Fruit fly (Drosophila melanogaster): ENCODE results near the gene CG13369.

The CG13369 gene

dm6 chrX:623357-623756 lies at the start of gene CG13369:
Gene CG13369, plus strand, starts transcription at chrX:623468.
- TF ChIP-seq CG10348 (GFP tag; IDR thresholded peaks at IDR 0.05) (no peak), Pif1B (GFP tag; optimal IDR thresholded peaks at IDR 0.05) (no peak), CG14655 (GFP tag; optimal IDR thresholded peaks at IDR 0.05) (no peak), CG15710 (tag; optimal IDR thresholded peaks at IDR 0.05) (no peak), gl (tag; optimal IDR thresholded peaks at IDR 0.05) (no peak), D1 (tag; optimal IDR thresholded peaks at IDR 0.05) (no peak), fd96Ca (GFP tag; IDR thresholded peaks at IDR 0.05) (no peak), CG8159 (tag; optimal IDR thresholded peaks at IDR 0.05) (no peak), rn (GFP tag; IDR thresholded peaks at IDR 0.05) (no peak), CG34367 (tag; optimal IDR thresholded peaks at IDR 0.05) (no peak), CG17806 (tag; optimal IDR thresholded peaks at IDR 0.05) (no peak), CG4496 (GFP tag; IDR thresholded peaks at IDR 0.05) (no peak), Ets98B (GFP tag; IDR thresholded peaks at IDR 0.05) (no peak), CG12605 (GFP tag; IDR thresholded peaks at IDR 0.05) (no peak), CG13204 (GFP tag; optimal IDR thresholded peaks at IDR 0.05) (no peak), CG32121 (GFP tag; IDR thresholded peaks at IDR 0.05) (no peak), CG9948 (tag; optimal IDR thresholded peaks at IDR 0.05) (no peak), Pif1A (GFP tag; optimal IDR thresholded peaks at IDR 0.05) (no peak)

- no peak for TF ChIP-seq CG32121 (GFP tag; IDR thresholded peaks at IDR 0.05)
- no peak for TF ChIP-seq D1 (tag; optimal IDR thresholded peaks at IDR 0.05)
- TF ChIP-seq CG14655 (GFP tag; optimal IDR thresholded peaks at IDR 0.05) = no peak
- TF ChIP-seq Ets98B (GFP tag; IDR thresholded peaks at IDR 0.05) = no peak
- no peak for TF ChIP-seq CG15710 (tag; optimal IDR thresholded peaks at IDR 0.05)
- TF ChIP-seq CG8301 (tag; optimal IDR thresholded peaks at IDR 0.05) = no peak
- TF ChIP-seq CG10348 (GFP tag; IDR thresholded peaks at IDR 0.05) = no peak
- TF ChIP-seq Pif1A (GFP tag; optimal IDR thresholded peaks at IDR 0.05) = no peak
- TF ChIP-seq CG4496 (GFP tag; IDR thresholded peaks at IDR 0.05) = no peak
- no peak for TF ChIP-seq gl (tag; optimal IDR thresholded peaks at IDR 0.05)
- no peak for TF ChIP-seq CG9948 (tag; optimal IDR thresholded peaks at IDR 0.05)
- no peak for TF ChIP-seq Pif1B (GFP tag; optimal IDR thresholded peaks at IDR 0.05)
- TF ChIP-seq Snoo (tag; optimal IDR thresholded peaks at IDR 0.05) = no peak
- no peak for TF ChIP-seq fd96Ca (GFP tag; IDR thresholded peaks at IDR 0.05)
- no peak for TF ChIP-seq CG8159 (tag; optimal IDR thresholded peaks at IDR 0.05)
- no peak for TF ChIP-seq CG13204 (GFP tag; optimal IDR thresholded peaks at IDR 0.05)
- no peak for TF ChIP-seq CG17806 (tag; optimal IDR thresholded peaks at IDR 0.05)
- no peak for TF ChIP-seq CG12605 (GFP tag; IDR thresholded peaks at IDR 0.05)
- TF ChIP-seq CG34367 (tag; optimal IDR thresholded peaks at IDR 0.05) = no peak
- TF ChIP-seq EcR (GFP tag; optimal IDR thresholded peaks at IDR 0.05) = no peak
These were observed 42.6 kb upstream of the CG13369 start for dm6 chrX:580635-581034.

dm6 chrX:581825-582224 lies 41.4 kb upstream of the CG13369 start, which contains the start of gene vnd:
Gene vnd, plus strand, starts transcription at chrX:582121.
- TF ChIP-seq CG32121 (GFP tag; IDR thresholded peaks at IDR 0.05) = no peak
- TF ChIP-seq Pif1B (GFP tag; optimal IDR thresholded peaks at IDR 0.05) = peak; percentile 6
- TF ChIP-seq CG34367 (tag; optimal IDR thresholded peaks at IDR 0.05) = peak; percentile 4
- TF ChIP-seq CG14655 (GFP tag; optimal IDR thresholded peaks at IDR 0.05) = peak; percentile 24
- TF ChIP-seq Pif1A (GFP tag; optimal IDR thresholded peaks at IDR 0.05) = peak; percentile 6

dm6 chrX:588941-589340 lies 34.3 kb upstream of the CG13369 start:
- no peak for TF ChIP-seq CG15710 (tag; optimal IDR thresholded peaks at IDR 0.05)
- TF ChIP-seq D1 (tag; optimal IDR thresholded peaks at IDR 0.05) = no peak
- no peak for TF ChIP-seq EcR (GFP tag; optimal IDR thresholded peaks at IDR 0.05)
- TF ChIP-seq CG17806 (tag; optimal IDR thresholded peaks at IDR 0.05) = no peak
- no peak for TF ChIP-seq CG4496 (GFP tag; IDR thresholded peaks at IDR 0.05)
- TF ChIP-seq Snoo (tag; optimal IDR thresholded peaks at IDR 0.05) = no peak
- no peak for TF ChIP-seq CG32121 (GFP tag; IDR thresholded peaks at IDR 0.05)
- TF ChIP-seq fd96Ca (GFP tag; IDR thresholded peaks at IDR 0.05) = no peak
- no peak for TF ChIP-seq CG8301 (tag; optimal IDR thresholded peaks at IDR 0.05)
- TF ChIP-seq Pif1B (GFP tag; optimal IDR thresholded peaks at IDR 0.05) = no peak
- no peak for TF ChIP-seq Pif1A (GFP tag; optimal IDR thresholded peaks at IDR 0.05)
- no peak for TF ChIP-seq CG14655 (GFP tag; optimal IDR thresholded peaks at IDR 0.05)
- no peak for TF ChIP-seq CG34367 (tag; optimal IDR thresholded peaks at IDR 0.05)
- no peak for TF ChIP-seq CG8159 (tag; optimal IDR thresholded peaks at IDR 0.05)

dm6 chrX:590479-590878 lies 32.8 kb upstream of the CG13369 start:
- TF ChIP-seq CG9948 (tag; optimal IDR thresholded peaks at IDR 0.05) (no peak), Pif1A (GFP tag; optimal IDR thresholded peaks at IDR 0.05) (no peak), Snoo (tag; optimal IDR thresholded peaks at IDR 0.05) (no peak), Ets98B (GFP tag; IDR thresholded peaks at IDR 0.05) (no peak), CG4496 (GFP tag; IDR thresholded peaks at IDR 0.05) (no peak), gl (tag; optimal IDR thresholded peaks at IDR 0.05) (no peak), CG15710 (tag; optimal IDR thresholded peaks at IDR 0.05) (no peak), fd96Ca (GFP tag; IDR thresholded peaks at IDR 0.05) (no peak), rn (GFP tag; IDR thresholded peaks at IDR 0.05) (no peak), EcR (GFP tag; optimal IDR thresholded peaks at IDR 0.05) (no peak), CG8159 (tag; optimal IDR thresholded peaks at IDR 0.05) (no peak), CG32121 (GFP tag; IDR thresholded peaks at IDR 0.05) (no peak), CG14655 (GFP tag; optimal IDR thresholded peaks at IDR 0.05) (no peak)

- TF ChIP-seq CG10348 (GFP tag; IDR thresholded peaks at IDR 0.05) (no peak), CG12605 (GFP tag; IDR thresholded peaks at IDR 0.05) (no peak), Pif1A (GFP tag; optimal IDR thresholded peaks at IDR 0.05) (no peak), Snoo (tag; optimal IDR thresholded peaks at IDR 0.05) (no peak), Pif1B (GFP tag; optimal IDR thresholded peaks at IDR 0.05) (no peak), CG4496 (GFP tag; IDR thresholded peaks at IDR 0.05) (no peak), gl (tag; optimal IDR thresholded peaks at IDR 0.05) (no peak), CG8301 (tag; optimal IDR thresholded peaks at IDR 0.05) (no peak), CG9948 (tag; optimal IDR thresholded peaks at IDR 0.05) (no peak), Ets98B (GFP tag; IDR thresholded peaks at IDR 0.05) (no peak), CG34367 (tag; optimal IDR thresholded peaks at IDR 0.05) (no peak), CG32121 (GFP tag; IDR thresholded peaks at IDR 0.05) (no peak), CG15710 (tag; optimal IDR thresholded peaks at IDR 0.05) (no peak), CG13204 (GFP tag; optimal IDR thresholded peaks at IDR 0.05) (no peak), rn (GFP tag; IDR thresholded peaks at IDR 0.05) (no peak), CG14655 (GFP tag; optimal IDR thresholded peaks at IDR 0.05) (no peak), EcR (GFP tag; optimal IDR thresholded peaks at IDR 0.05) (no peak), fd96Ca (GFP tag; IDR thresholded peaks at IDR 0.05) (no peak)
These were observed 30.5 kb upstream of the CG13369 start for dm6 chrX:592588-593288.
